Worm (Caenorhabditis elegans): ENCODE data around the gene T12A7.10.

The T12A7.10 gene

DNA sequence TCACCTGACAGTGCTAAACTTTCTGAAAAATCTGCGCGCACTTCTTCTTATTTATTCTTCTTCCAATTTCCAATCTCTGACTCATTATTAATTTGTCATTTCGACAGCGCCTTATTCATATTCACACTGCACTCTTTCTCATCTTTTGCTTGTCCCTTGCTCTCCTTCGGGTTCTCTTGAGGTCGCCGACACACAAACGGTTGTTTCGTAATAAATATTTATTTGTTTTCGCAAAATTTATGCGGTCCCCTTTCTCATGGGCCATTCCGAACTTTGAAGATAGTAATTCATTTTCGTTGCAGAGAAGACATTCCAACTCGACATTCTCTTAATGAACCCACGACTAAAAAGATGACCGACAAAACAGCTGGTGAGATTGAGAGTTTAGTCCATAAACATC, 40.2 kb downstream of the T12A7.10 start, which contains the start of gene magi-1:
magi-1 (plus strand) TSS at position 301 of the 400 bp plus-strand sequence.
- TF ChIP-seq tbx-37 (GFP tag; conservative IDR thresholded peaks at IDR 0.05) (no peak), pes-1 (GFP tag; IDR thresholded peaks at IDR 0.05) (no peak), flt-1 (GFP tag; IDR thresholded peaks at IDR 0.05) (no peak), scrt-1 (GFP tag; IDR thresholded peaks at IDR 0.05) (no peak), hnd-1 (tag; optimal IDR thresholded peaks at IDR 0.05) (no peak), aly-1 (tag; optimal IDR thresholded peaks at IDR 0.05) (no peak), ceh-13 (GFP tag; optimal IDR thresholded peaks at IDR 0.05) (no peak), sea-1 (GFP tag; conservative IDR thresholded peaks at IDR 0.05) (no peak), ceh-36 (tag; optimal IDR thresholded peaks at IDR 0.05) (no peak), hmbx-1 (tag; optimal IDR thresholded peaks at IDR 0.05) (no peak)

DNA sequence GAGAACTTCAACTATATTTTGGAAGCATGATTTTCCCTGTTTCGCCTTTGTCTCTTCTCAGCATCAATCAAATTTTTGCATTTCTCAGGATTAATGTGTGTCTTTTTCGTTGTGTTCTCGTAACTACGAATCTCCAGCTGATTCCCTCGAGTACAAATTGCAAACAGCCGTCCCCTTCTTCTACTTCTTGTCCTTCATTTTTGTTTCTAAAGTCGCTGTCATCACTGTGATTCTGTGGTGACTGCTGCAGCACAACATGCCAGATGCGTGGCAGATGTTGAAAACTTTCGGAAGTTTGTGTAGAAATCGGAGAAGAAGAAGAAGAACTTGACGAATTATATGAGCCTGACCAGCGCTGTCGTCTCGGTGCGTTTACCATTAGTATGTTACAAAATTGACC, 41.6 kb downstream of the T12A7.10 start:
- TF ChIP-seq aly-1 (tag; optimal IDR thresholded peaks at IDR 0.05) (no peak), ceh-13 (GFP tag; optimal IDR thresholded peaks at IDR 0.05) (no peak), tra-4 (tag; optimal IDR thresholded peaks at IDR 0.05) (no peak), B0310.2 (tag; optimal IDR thresholded peaks at IDR 0.05) (no peak), pes-1 (GFP tag; IDR thresholded peaks at IDR 0.05) (no peak), flt-1 (GFP tag; IDR thresholded peaks at IDR 0.05) (no peak), ceh-36 (tag; optimal IDR thresholded peaks at IDR 0.05) (no peak), tbx-37 (GFP tag; conservative IDR thresholded peaks at IDR 0.05) (no peak), scrt-1 (GFP tag; IDR thresholded peaks at IDR 0.05) (no peak), tbx-11 (GFP tag; IDR thresholded peaks at IDR 0.05) (no peak), ama-1 (optimal IDR thresholded peaks at IDR 0.05) (no peak), hmg-4 (GFP tag; optimal IDR thresholded peaks at IDR 0.05) (no peak), hnd-1 (tag; optimal IDR thresholded peaks at IDR 0.05) (no peak), hmbx-1 (tag; optimal IDR thresholded peaks at IDR 0.05) (no peak), sea-1 (GFP tag; conservative IDR thresholded peaks at IDR 0.05) (no peak), ets-7 (tag; optimal IDR thresholded peaks at IDR 0.05) (no peak), F13C5.2 (tag; optimal IDR thresholded peaks at IDR 0.05) (no peak)

DNA sequence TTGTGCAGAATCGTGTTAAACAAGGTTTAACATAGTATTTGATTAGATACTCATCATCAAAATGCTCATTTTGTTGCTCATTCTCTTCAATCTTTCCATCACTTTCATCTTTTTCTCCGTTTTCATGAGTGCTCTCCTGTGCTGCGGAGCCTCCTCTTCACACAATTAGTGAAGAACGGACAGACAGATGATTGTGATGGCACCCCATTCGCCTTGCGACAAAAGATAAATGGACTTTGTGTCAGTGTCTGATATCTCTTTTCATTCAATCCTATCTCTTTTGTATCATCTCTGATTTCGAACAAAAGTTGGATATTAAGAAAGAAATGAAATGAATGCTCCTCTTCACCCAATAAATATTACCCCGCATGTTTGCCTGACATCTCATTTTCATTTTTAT, 44.6 kb downstream of the T12A7.10 start:
- no peak for TF ChIP-seq ceh-36 (tag; optimal IDR thresholded peaks at IDR 0.05)
- no peak for TF ChIP-seq tbx-37 (GFP tag; conservative IDR thresholded peaks at IDR 0.05)
- TF ChIP-seq sea-1 (GFP tag; conservative IDR thresholded peaks at IDR 0.05): no peak
- no peak for TF ChIP-seq flt-1 (GFP tag; IDR thresholded peaks at IDR 0.05)
